Worm (Caenorhabditis elegans) whole organism, early embryonic: ENCODE results near the gene pak-2.

Source experiments
- ama-1 ChIP-seq: fragments of 150-350 bp; optimal IDR thresholded peaks from 2 replicates; lab custom pipeline; 2014
- ceh-13 ChIP-seq: fragments of 200-800 bp; sonication (Bioruptor generic); optimal IDR thresholded peaks from 2 replicates; lab custom pipeline; 2018; ENCODE audit warnings: mild to moderate bottlenecking, missing genetic modification characterization, missing compliant biosample characterization
- hmg-4 ChIP-seq: fragments of 200-800 bp; sonication (Bioruptor generic); optimal IDR thresholded peaks from 2 replicates; lab custom pipeline; 2018; ENCODE audit warnings: mild to moderate bottlenecking, missing genetic modification characterization, missing compliant biosample characterization

DNA sequence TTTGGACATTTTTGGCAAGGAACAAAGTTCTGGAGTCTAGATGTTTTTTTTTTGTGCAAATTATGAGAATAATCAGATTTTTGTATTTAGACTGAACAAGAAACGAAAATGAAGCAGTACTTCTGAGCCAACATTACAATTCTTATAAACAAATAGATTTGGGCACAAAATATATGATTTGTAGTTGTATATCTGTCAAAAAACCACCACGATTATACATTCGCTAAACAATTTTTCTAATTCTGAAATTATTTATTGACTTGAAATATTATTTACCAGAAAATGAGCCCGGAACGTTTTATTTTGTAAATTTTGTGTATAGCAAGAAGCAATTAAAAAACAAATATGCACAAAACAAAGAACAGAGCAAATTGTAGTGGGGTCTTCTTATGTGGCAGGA is 32.2 kb upstream of the pak-2 start:
- TF ChIP-seq ama-1 (lab: Kevin White, UChicago) (no peak), ceh-13 (GFP tag; lab: Kevin White, UChicago) (no peak), hmg-4 (GFP tag; lab: Kevin White, UChicago) (no peak)
